Fruit fly (Drosophila melanogaster) whole organism, wandering third instar larva: ENCODE results near the gene Obp69a.

Experiments
- CrebA ChIP-seq: fragments of 200-800 bp; sonication (Bioruptor generic); optimal IDR thresholded peaks from 2 replicates; lab custom pipeline; 2016; ENCODE audit warnings: missing biosample characterization, mild to moderate bottlenecking, missing genetic modification characterization, borderline replicate concordance
- dmrt93B ChIP-seq: fragments of 200-800 bp; sonication (Bioruptor generic); optimal IDR thresholded peaks from 2 replicates; lab custom pipeline; 2018; ENCODE audit warnings: missing biosample characterization, mild to moderate bottlenecking, missing genetic modification characterization
- foxo ChIP-seq, 2 experiments: fragments of 200-800 bp; sonication (Bioruptor generic); optimal IDR thresholded peaks; 2 replicates in 1 of 2; 3 replicates in 1 of 2; lab custom pipeline; 2016 to 2017; ENCODE audit warnings: missing biosample characterization in 2 of 2, missing genetic modification characterization in 2 of 2
- fru ChIP-seq: fragments of 200-800 bp; sonication (Bioruptor generic); optimal IDR thresholded peaks from 3 replicates; lab custom pipeline; 2016; ENCODE audit warnings: missing biosample characterization, mild to moderate bottlenecking, missing genetic modification characterization
- h ChIP-seq: fragments of 200-800 bp; sonication (Bioruptor generic); optimal IDR thresholded peaks from 3 replicates; lab custom pipeline; 2016; ENCODE audit warnings: missing biosample characterization, mild to moderate bottlenecking, missing genetic modification characterization
- pan ChIP-seq: fragments of >200 bp; optimal IDR thresholded peaks from 2 replicates; lab custom pipeline; 2017

DNA sequence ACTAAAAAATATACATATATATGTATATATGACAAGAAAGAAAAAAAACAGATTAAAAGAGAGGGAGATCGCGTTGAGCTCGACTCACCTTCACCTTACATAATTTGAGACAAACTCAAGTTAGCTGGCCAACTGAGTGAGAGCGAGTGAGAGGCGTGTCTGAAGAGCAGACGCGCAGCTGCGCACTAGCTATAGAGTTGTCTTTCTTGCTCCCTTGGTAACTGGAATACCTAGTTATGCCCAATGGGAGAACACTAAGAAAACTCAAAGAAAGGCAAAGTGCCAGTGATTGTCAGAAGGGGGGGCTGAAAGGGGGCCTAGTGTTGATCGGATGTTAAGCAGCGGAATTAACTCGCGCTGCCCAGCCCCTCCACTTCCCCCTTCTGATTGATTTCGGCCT lies 38.5 kb downstream of the Obp69a start:
- no peak for TF ChIP-seq dmrt93B (GFP tag; lab: Kevin White, UChicago)
- no peak for TF ChIP-seq fru (GFP tag; lab: Kevin White, UChicago)
- TF ChIP-seq CrebA (GFP tag; lab: Kevin White, UChicago), result no peak
- TF ChIP-seq pan (lab: Kevin White, UChicago), result no peak
- no peak for TF ChIP-seq foxo (GFP tag; optimal IDR thresholded peaks at IDR 0.05; lab: Kevin White, UChicago)
- TF ChIP-seq h (GFP tag; lab: Kevin White, UChicago), result no peak
